Worm (Caenorhabditis elegans): ENCODE measurements around the gene ZK546.5.
A peak's percentile ranks its signal among the peaks of the same experiment; 100 is the strongest.

DNA sequence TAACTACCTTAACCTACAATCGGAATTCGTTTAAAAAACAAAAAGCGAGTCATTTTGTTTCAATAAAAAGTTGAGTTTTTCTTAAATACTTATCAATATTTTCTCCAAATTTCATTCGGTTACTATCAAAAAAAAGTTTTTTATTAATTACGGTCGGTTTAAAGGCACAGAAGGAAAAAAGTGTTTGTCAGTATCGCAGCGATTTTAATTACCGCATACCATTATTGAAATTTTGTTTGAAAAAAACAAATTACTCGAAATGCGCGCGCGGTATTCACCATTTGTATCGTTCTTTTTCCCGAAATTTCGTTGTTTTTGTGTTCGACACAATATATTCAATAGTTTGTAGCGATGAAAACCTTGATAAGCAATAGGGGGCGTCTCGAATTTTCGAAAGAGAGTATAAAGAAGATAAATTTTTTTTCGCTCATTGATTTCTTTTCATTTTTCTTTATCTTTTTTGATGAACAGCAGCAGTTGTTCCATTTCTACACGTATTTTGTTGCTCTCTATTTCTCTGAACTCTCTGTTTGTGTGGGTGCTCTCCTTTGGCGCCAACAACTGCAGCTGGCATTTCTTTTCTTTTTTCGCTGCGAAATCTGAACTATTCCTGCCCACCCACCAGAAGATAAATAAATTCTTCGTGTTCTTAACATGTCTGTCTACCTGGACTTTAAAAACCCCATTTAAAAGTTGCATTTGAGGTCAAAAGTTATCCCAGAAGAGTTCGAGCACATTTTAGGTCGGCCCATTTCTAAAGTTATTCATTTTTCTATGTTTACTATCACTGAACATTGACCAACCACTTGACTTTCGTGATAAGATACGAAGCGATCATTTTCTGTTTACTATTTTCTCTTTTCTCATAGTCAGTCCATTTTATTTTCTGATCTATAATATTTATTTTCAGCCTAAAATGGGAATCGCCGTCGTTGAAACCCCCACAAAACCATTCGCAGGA, 46.8 kb upstream of the ZK546.5 start, which contains the start of gene pgm-1:
- no peak for TF ChIP-seq tag-97 (GFP tag; IDR thresholded peaks at IDR 0.05)
- no peak for TF ChIP-seq aly-2 (tag; optimal IDR thresholded peaks at IDR 0.05)
- peak in 1 of 2 experiments; percentile 72 for TF ChIP-seq hif-1 (tag; optimal IDR thresholded peaks at IDR 0.05)
- TF ChIP-seq unc-62 (GFP tag; optimal IDR thresholded peaks at IDR 0.05 in 1 of 2), result no peak
- TF ChIP-seq unc-62 (tag; optimal IDR thresholded peaks at IDR 0.05), result no peak
- TF ChIP-seq nhr-76 (tag; optimal IDR thresholded peaks at IDR 0.05), result no peak
- TF ChIP-seq nhr-77 (tag; optimal IDR thresholded peaks at IDR 0.05), result no peak
- TF ChIP-seq daf-12 (tag; optimal IDR thresholded peaks at IDR 0.05), result no peak
- no peak for TF ChIP-seq mdt-29 (GFP tag; IDR thresholded peaks at IDR 0.05)
- TF ChIP-seq ceh-20 (GFP tag; IDR thresholded peaks at IDR 0.05), result 0 out of 2 replicates have a peak, but pooled peaks have one; percentile 14
- no peak for TF ChIP-seq T26A8.4 (GFP tag; IDR thresholded peaks at IDR 0.05)
- no peak for TF ChIP-seq lin-29 (GFP tag; IDR thresholded peaks at IDR 0.05)
- TF ChIP-seq hlh-11 (tag; optimal IDR thresholded peaks at IDR 0.05), result peak; percentile 72

Data from whole organism, L4 larva.